Fruit fly (Drosophila melanogaster): ENCODE data around the gene ScpX.

ScpX gene

DNA sequence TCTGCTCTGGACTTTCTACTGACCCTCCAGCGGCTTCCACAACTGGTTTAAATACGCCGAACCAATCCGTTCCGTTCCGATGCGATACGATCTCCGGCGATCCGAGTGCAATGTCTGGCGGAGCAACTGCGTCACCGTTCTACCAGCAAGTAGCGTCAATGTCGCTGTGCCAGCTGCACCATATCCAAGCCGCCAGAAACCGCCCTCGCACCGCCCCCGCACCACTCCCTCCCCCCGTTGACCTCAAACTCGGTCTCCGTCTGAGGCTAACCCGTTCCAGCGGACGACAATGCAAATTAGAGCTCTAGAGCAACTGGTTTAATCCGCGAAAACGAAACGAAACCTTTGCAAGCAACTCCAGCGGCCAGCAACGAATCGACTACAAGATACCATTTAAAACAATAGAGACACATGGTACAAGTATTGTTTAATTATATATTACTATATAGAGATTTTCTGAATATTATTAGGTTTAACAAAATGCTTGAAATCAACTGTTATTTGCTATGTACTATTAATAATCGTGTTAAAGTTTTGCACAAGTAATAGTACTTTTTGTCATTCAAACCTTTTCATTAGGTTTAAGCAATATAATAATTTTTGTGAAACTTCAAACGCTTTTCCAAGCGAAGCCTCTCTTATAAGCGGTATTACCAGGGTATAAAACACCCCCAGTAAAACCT is 19.9 kb upstream of the ScpX start, which contains the start of the genes CG10570 and CG42502:
Gene CG10570, minus strand, starts transcription at position 293 of the 683 bp plus-strand sequence.
Gene CG42502, minus strand, starts transcription at position 293 of the 683 bp plus-strand sequence.
- TF ChIP-seq spab (GFP tag; optimal IDR thresholded peaks at IDR 0.05) (peak; percentile 12), achi (GFP tag; optimal IDR thresholded peaks at IDR 0.05) (peak; percentile 11), CG16779 (tag; optimal IDR thresholded peaks at IDR 0.05) (no peak), Sox15 (GFP tag; optimal IDR thresholded peaks at IDR 0.05) (peak; percentile 10), CG8632 (GFP tag; optimal IDR thresholded peaks at IDR 0.05) (peak; percentile 50), dsx (GFP tag; optimal IDR thresholded peaks at IDR 0.05; ENCODE audit: poor library complexity, severe bottlenecking) (peak; percentile 33), net (GFP tag; optimal IDR thresholded peaks at IDR 0.05) (no peak), CG6808 (GFP tag; optimal IDR thresholded peaks at IDR 0.05) (peak; percentile 37), CG11902 (GFP tag; optimal IDR thresholded peaks at IDR 0.05) (peak; percentile 30), CG6854 (GFP tag; optimal IDR thresholded peaks at IDR 0.05) (no peak), vri (GFP tag; optimal IDR thresholded peaks at IDR 0.05) (no peak), Sox14 (GFP tag; optimal IDR thresholded peaks at IDR 0.05) (no peak), Blimp-1 (GFP tag; optimal IDR thresholded peaks at IDR 0.05) (no peak), fd85E (GFP tag; optimal IDR thresholded peaks at IDR 0.05) (no peak), CG11294 (GFP tag; IDR thresholded peaks at IDR 0.05) (no peak), CG4318 (GFP tag; optimal IDR thresholded peaks at IDR 0.05) (no peak), Hr39 (GFP tag; optimal IDR thresholded peaks at IDR 0.05) (no peak), Smox (GFP tag; optimal IDR thresholded peaks at IDR 0.05) (peak; percentile 16), CG32006 (GFP tag; optimal IDR thresholded peaks at IDR 0.05) (no peak), Sox102F (GFP tag; optimal IDR thresholded peaks at IDR 0.05) (no peak), Hr38 (GFP tag; optimal IDR thresholded peaks at IDR 0.05) (no peak), ss (GFP tag; optimal IDR thresholded peaks at IDR 0.05) (peak in 1 of 2 experiments; percentile 43), salr (GFP tag; optimal IDR thresholded peaks at IDR 0.05) (no peak), topi (GFP tag; optimal IDR thresholded peaks at IDR 0.05) (peak; percentile 17), Met (GFP tag; optimal IDR thresholded peaks at IDR 0.05) (no peak), CG7368 (GFP tag; optimal IDR thresholded peaks at IDR 0.05) (no peak), CG34406 (GFP tag; optimal IDR thresholded peaks at IDR 0.05) (peak; percentile 48), Hr4 (GFP tag; optimal IDR thresholded peaks at IDR 0.05) (no peak), CG9139 (GFP tag; optimal IDR thresholded peaks at IDR 0.05) (no peak), Lpt (GFP tag; optimal IDR thresholded peaks at IDR 0.05) (no peak), fkh (GFP tag; optimal IDR thresholded peaks at IDR 0.05) (no peak), OdsH (GFP tag; optimal IDR thresholded peaks at IDR 0.05) (peak; percentile 32), CG31627 (GFP tag; optimal IDR thresholded peaks at IDR 0.05) (no peak), Eip78C (GFP tag) (peak; percentile 74), CG11762 (GFP tag; optimal IDR thresholded peaks at IDR 0.05; ENCODE audit: insufficient read depth) (no peak), esn (GFP tag; optimal IDR thresholded peaks at IDR 0.05) (no peak), CG3032 (tag; optimal IDR thresholded peaks at IDR 0.05) (peak; percentile 40), svp (GFP tag) (peak; percentile 60), Eip93F (GFP tag; optimal IDR thresholded peaks at IDR 0.05) (no peak), CG6792 (GFP tag; optimal IDR thresholded peaks at IDR 0.05) (no peak), Ets21C (GFP tag; optimal IDR thresholded peaks at IDR 0.05) (no peak), CG1621 (tag; optimal IDR thresholded peaks at IDR 0.05) (peak; percentile 93), lz (GFP tag; optimal IDR thresholded peaks at IDR 0.05) (no peak), dac (GFP tag; optimal IDR thresholded peaks at IDR 0.05) (no peak), CG10669 (GFP tag; optimal IDR thresholded peaks at IDR 0.05) (peak; percentile 49), cyc (GFP tag; optimal IDR thresholded peaks at IDR 0.05) (no peak), CG3919 (GFP tag; optimal IDR thresholded peaks at IDR 0.05) (no peak), CG8319 (GFP tag; optimal IDR thresholded peaks at IDR 0.05) (no peak), CG6163 (GFP tag; IDR thresholded peaks at IDR 0.05) (0 out of 3 replicates have a peak, but pooled peaks have one; percentile 12), CG6276 (GFP tag; optimal IDR thresholded peaks at IDR 0.05) (no peak), CG15336 (GFP tag; IDR thresholded peaks at IDR 0.05) (no peak)

Data from whole organism, prepupa.